Fruit fly (Drosophila melanogaster) whole organism, wandering third instar larva: ENCODE measurements around the gene Tcs6.

ENCODE experiments used
- Abd-B ChIP-seq: fragments of >200 bp; optimal IDR thresholded peaks from 2 replicates; lab custom pipeline; 2017; ENCODE audit warnings: missing biosample characterization, missing genetic modification characterization
- Dif ChIP-seq: fragments of 200-275, 200-300 bp; sonication (Bioruptor generic); optimal IDR thresholded peaks from 2 replicates; lab custom pipeline; 2018; ENCODE audit warnings: missing biosample characterization, missing genetic modification characterization; ENCODE audit not compliant: partially characterized antibody
- Hr78 ChIP-seq: fragments of >200 bp; optimal IDR thresholded peaks from 2 replicates; lab custom pipeline; 2017; ENCODE audit warnings: missing biosample characterization, missing genetic modification characterization
- Hr83 ChIP-seq: fragments of 200-300 bp; sonication (Bioruptor generic); optimal IDR thresholded peaks from 2 replicates; lab custom pipeline; 2016; ENCODE audit warnings: missing biosample characterization, mild to moderate bottlenecking, missing genetic modification characterization, moderate library complexity; ENCODE audit not compliant: poor library complexity, severe bottlenecking
- brk ChIP-seq: fragments of 200-800 bp; sonication (Bioruptor generic); optimal IDR thresholded peaks from 2 replicates; lab custom pipeline; 2016; ENCODE audit warnings: missing biosample characterization, mild to moderate bottlenecking, missing genetic modification characterization
- h ChIP-seq: fragments of 200-800 bp; sonication (Bioruptor generic); optimal IDR thresholded peaks from 3 replicates; lab custom pipeline; 2016; ENCODE audit warnings: missing biosample characterization, mild to moderate bottlenecking, missing genetic modification characterization

DNA sequence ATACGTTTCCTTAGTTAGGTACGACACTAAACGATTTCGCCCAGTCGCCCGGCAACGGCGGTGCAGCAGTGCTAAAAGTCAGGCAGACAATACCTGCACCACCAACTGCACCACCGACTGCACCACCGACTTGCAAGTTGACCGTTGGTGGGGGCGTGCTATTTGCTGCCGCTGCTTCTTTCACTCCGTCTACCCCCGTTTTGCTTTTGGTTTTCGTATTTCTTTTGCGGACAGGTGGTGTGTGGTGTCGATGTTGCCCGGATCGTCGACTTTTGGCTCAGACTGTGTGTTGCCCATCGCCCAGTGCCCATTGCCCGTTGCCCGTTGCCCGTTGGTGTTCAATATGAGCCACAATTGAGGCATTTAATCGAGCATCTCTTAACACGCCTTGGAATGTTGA, 6.7 kb upstream of the Tcs6 start:
- TF ChIP-seq Abd-B (GFP tag; lab: Kevin White, UChicago) (no peak), h (GFP tag; lab: Kevin White, UChicago) (no peak), brk (GFP tag; lab: Kevin White, UChicago) (no peak), Dif (GFP tag; lab: Kevin White, UChicago) (no peak), Hr78 (GFP tag; lab: Kevin White, UChicago) (no peak), Hr83 (GFP tag; lab: Kevin White, UChicago) (no peak)
